Worm (Caenorhabditis elegans) whole organism, mixed stage, embryonic: ENCODE data around the gene sdc-3.

Experiments
- bed-3 ChIP-seq: fragments of 200-800 bp; sonication (Bioruptor generic); optimal IDR thresholded peaks from 3 replicates; lab custom pipeline; 2018; ENCODE audit warnings: mild to moderate bottlenecking, missing genetic modification characterization, moderate library complexity, missing compliant biosample characterization
- blmp-1 ChIP-seq: fragments of 150-350 bp; optimal IDR thresholded peaks from 2 replicates; lab custom pipeline; 2014; ENCODE audit warnings: missing biosample characterization, missing genetic modification characterization
- ceh-39 ChIP-seq: fragments of 150-350 bp; optimal IDR thresholded peaks from 2 replicates; lab custom pipeline; 2014; ENCODE audit warnings: missing biosample characterization, missing genetic modification characterization
- ceh-43 ChIP-seq: fragments of 200-800 bp; sonication (Bioruptor generic); optimal IDR thresholded peaks from 2 replicates; lab custom pipeline; 2018; ENCODE audit warnings: mild to moderate bottlenecking, missing genetic modification characterization, moderate library complexity, missing compliant biosample characterization
- ceh-83 ChIP-seq: fragments of 200-800 bp; sonication (Bioruptor generic); optimal IDR thresholded peaks from 2 replicates; lab custom pipeline; 2018; ENCODE audit warnings: mild to moderate bottlenecking, missing genetic modification characterization, missing compliant biosample characterization
- ces-1 ChIP-seq: fragments of 150-350 bp; optimal IDR thresholded peaks from 2 replicates; lab custom pipeline; 2014; ENCODE audit warnings: missing biosample characterization, missing genetic modification reagents, missing genetic modification characterization
- cnd-1 ChIP-seq: fragments of 200-800 bp; sonication (Bioruptor generic); optimal IDR thresholded peaks from 2 replicates; lab custom pipeline; 2018; ENCODE audit warnings: mild to moderate bottlenecking, missing genetic modification characterization, missing compliant biosample characterization
- drap-1 ChIP-seq: fragments of 200-800 bp; sonication (Bioruptor generic); optimal IDR thresholded peaks from 3 replicates; lab custom pipeline; 2018; ENCODE audit warnings: mild to moderate bottlenecking, missing genetic modification characterization, missing compliant biosample characterization
- elt-1 ChIP-seq: sonication (generic microtip); optimal IDR thresholded peaks from 2 replicates; lab custom pipeline; 2017; ENCODE audit warnings: missing genetic modification characterization, mild to moderate bottlenecking, missing compliant biosample characterization, antibody characterized with exemption, moderate library complexity, borderline replicate concordance; ENCODE audit not compliant: insufficient read depth
- elt-3 ChIP-seq: fragments of 150-350 bp; optimal IDR thresholded peaks from 2 replicates; lab custom pipeline; 2014; ENCODE audit warnings: missing biosample characterization, missing genetic modification characterization
- ham-2 ChIP-seq: fragments of 200-800 bp; sonication (Bioruptor generic); optimal IDR thresholded peaks from 2 replicates; lab custom pipeline; 2018; ENCODE audit warnings: mild to moderate bottlenecking, missing genetic modification characterization, missing compliant biosample characterization
- lin-13 ChIP-seq: fragments of 150-350 bp; optimal IDR thresholded peaks from 2 replicates; lab custom pipeline; 2014; ENCODE audit warnings: missing biosample characterization, missing genetic modification characterization
- lin-32 ChIP-seq: fragments of 200-800 bp; sonication (Bioruptor generic); optimal IDR thresholded peaks from 2 replicates; lab custom pipeline; 2018; ENCODE audit warnings: mild to moderate bottlenecking, missing genetic modification characterization, missing compliant biosample characterization
- lsy-2 ChIP-seq: fragments of 150-350 bp; optimal IDR thresholded peaks from 2 replicates; lab custom pipeline; 2014; ENCODE audit warnings: missing biosample characterization, missing genetic modification characterization
- mab-5 ChIP-seq: fragments of 150-350 bp; optimal IDR thresholded peaks from 2 replicates; lab custom pipeline; 2014; ENCODE audit warnings: missing biosample characterization, missing genetic modification characterization
- mls-2 ChIP-seq: sonication (generic microtip); optimal IDR thresholded peaks from 2 replicates; lab custom pipeline; 2016; ENCODE audit warnings: mild to moderate bottlenecking, missing genetic modification characterization, moderate library complexity, missing compliant biosample characterization
- nhr-12 ChIP-seq: fragments of 150-350 bp; optimal IDR thresholded peaks from 2 replicates; lab custom pipeline; 2014; ENCODE audit warnings: missing biosample characterization, missing genetic modification characterization
- nhr-2 ChIP-seq: fragments of 150-350 bp; optimal IDR thresholded peaks from 2 replicates; lab custom pipeline; 2014; ENCODE audit warnings: missing biosample characterization, missing genetic modification characterization
- nhr-237 ChIP-seq: fragments of 150-350 bp; optimal IDR thresholded peaks from 2 replicates; lab custom pipeline; 2014; ENCODE audit warnings: missing biosample characterization, missing genetic modification characterization
- nhr-28 ChIP-seq: fragments of 150-350 bp; optimal IDR thresholded peaks from 2 replicates; lab custom pipeline; 2014; ENCODE audit warnings: missing biosample characterization, missing genetic modification characterization
- nhr-76 ChIP-seq: sonication (generic microtip); optimal IDR thresholded peaks from 2 replicates; lab custom pipeline; 2017; ENCODE audit warnings: missing biosample characterization, missing genetic modification characterization
- pha-4 ChIP-seq: fragments of 150-350 bp; optimal IDR thresholded peaks from 2 replicates; lab custom pipeline; 2018; ENCODE audit warnings: missing biosample characterization, missing genetic modification reagents, missing genetic modification characterization
- sem-2 ChIP-seq: fragments of 200-800 bp; sonication (Bioruptor generic); optimal IDR thresholded peaks from 2 replicates; lab custom pipeline; 2018; ENCODE audit warnings: mild to moderate bottlenecking, missing genetic modification characterization, missing compliant biosample characterization
- snpc-4 ChIP-seq: fragments of 150-350 bp; optimal IDR thresholded peaks from 2 replicates; lab custom pipeline; 2014; ENCODE audit warnings: missing biosample characterization, missing genetic modification characterization
- tbx-8 ChIP-seq: fragments of 200-800 bp; sonication (Bioruptor generic); optimal IDR thresholded peaks from 2 replicates; lab custom pipeline; 2018; ENCODE audit warnings: mild to moderate bottlenecking, missing genetic modification characterization, moderate library complexity, missing compliant biosample characterization
- unc-120 ChIP-seq: sonication (generic microtip); optimal IDR thresholded peaks from 2 replicates; lab custom pipeline; 2017; ENCODE audit warnings: missing genetic modification characterization, missing compliant biosample characterization; ENCODE audit not compliant: poor library complexity, severe bottlenecking
- unc-39 ChIP-seq: fragments of 150-350 bp; optimal IDR thresholded peaks from 2 replicates; lab custom pipeline; 2014; ENCODE audit warnings: missing biosample characterization, missing genetic modification characterization
- unc-62 ChIP-seq: fragments of 150-350 bp; optimal IDR thresholded peaks from 2 replicates; lab custom pipeline; 2014; ENCODE audit warnings: missing biosample characterization, missing genetic modification reagents, missing genetic modification characterization
- zip-8 ChIP-seq: fragments of 150-350 bp; optimal IDR thresholded peaks from 2 replicates; lab custom pipeline; 2014; ENCODE audit warnings: missing biosample characterization, missing genetic modification characterization

Gene sdc-3

DNA sequence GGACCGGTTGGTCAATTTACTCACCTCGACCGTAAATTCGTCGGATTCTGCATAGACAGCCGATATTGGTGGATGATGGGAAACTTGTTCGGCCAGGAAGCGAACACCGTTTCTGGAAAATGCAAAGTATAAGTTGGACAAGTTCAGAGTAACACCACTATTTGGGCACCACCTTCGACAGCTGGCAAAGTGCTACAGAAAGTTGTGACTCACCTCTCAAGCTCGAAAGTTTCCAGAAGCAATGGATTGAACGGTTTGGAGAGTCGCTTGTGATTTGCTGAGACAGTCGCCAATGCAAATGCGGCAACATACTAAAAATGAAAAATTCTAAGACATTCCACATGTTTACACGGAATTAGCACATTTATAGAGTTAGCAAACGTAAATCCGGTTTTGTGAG lies 34.7 kb downstream of the sdc-3 start:
- TF ChIP-seq zip-8 (no peak), tbx-8 (GFP tag; lab: Kevin White, UChicago) (no peak), lsy-2 (tag; lab: Kevin White, UChicago) (no peak), elt-1 (tag; lab: Kevin White, UChicago) (no peak), bed-3 (GFP tag; lab: Kevin White, UChicago) (no peak), unc-120 (no peak), ces-1 (GFP tag; lab: Kevin White, UChicago) (no peak), nhr-76 (tag; lab: Kevin White, UChicago) (no peak), drap-1 (no peak), ceh-43 (GFP tag; lab: Kevin White, UChicago) (no peak), sem-2 (no peak), mls-2 (tag; lab: Kevin White, UChicago) (no peak), ceh-39 (tag; lab: Kevin White, UChicago) (no peak), ceh-83 (GFP tag; lab: Kevin White, UChicago) (no peak), nhr-237 (tag; lab: Kevin White, UChicago) (no peak), elt-3 (tag; lab: Kevin White, UChicago) (no peak)

DNA sequence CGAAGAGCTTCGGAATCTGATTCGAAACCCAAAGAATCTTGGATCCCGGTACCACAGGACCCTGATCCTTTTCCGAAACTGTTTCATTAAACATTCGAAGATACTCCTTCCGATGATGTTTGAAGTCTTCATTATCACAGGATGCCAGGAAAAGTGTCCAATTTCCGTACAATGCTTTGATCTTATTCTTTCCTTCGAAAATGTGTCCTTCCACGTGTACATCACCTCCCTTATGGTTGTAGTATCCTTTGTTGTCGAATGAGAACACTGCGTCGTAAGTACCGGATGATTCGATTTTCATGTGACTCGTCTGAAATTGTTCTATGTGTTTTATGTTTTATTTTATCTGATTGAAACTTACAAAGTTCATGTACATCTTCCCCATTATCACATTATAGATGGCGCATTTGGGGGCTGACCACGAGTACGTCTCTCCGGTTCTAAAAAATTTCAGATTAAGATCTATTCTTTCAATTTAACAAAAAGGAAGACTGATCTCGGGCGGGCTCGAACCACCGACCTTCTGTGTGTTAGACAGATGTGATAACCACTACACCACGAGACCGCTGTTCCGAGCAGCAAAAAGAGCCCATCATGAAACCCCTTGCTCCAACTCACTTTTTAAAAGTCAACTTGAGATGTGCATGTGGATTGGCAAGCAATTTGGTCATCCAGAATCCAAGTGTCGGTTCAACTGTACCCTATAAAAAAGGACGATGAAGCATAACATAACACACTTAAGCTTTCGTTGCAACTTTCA lies 35.3 kb downstream of the sdc-3 start:
- TF ChIP-seq sem-2 (peak; percentile 10), unc-120 (no peak), cnd-1 (tag; lab: Kevin White, UChicago) (no peak), zip-8 (no peak), lsy-2 (tag; lab: Kevin White, UChicago) (no peak)

ce11 chrV:15011560-15011959 lies 36.4 kb downstream of the sdc-3 start, which contains the start of gene nmr-2:
Gene nmr-2, minus strand, starts transcription at chrV:15011660.
- no peak for TF ChIP-seq snpc-4 (tag; lab: Kevin White, UChicago)
- no peak for TF ChIP-seq nhr-12 (tag; lab: Kevin White, UChicago)
- TF ChIP-seq ceh-43 (GFP tag; lab: Kevin White, UChicago), result no peak
- no peak for TF ChIP-seq cnd-1 (tag; lab: Kevin White, UChicago)
- no peak for TF ChIP-seq elt-3 (tag; lab: Kevin White, UChicago)
- TF ChIP-seq nhr-28 (tag; lab: Kevin White, UChicago), result no peak
- TF ChIP-seq lsy-2 (tag; lab: Kevin White, UChicago), result no peak
- TF ChIP-seq mls-2 (tag; lab: Kevin White, UChicago), result no peak
- TF ChIP-seq lin-32, result no peak
- no peak for TF ChIP-seq ceh-39 (tag; lab: Kevin White, UChicago)
- TF ChIP-seq ces-1 (GFP tag; lab: Kevin White, UChicago), result no peak
- TF ChIP-seq elt-1 (tag; lab: Kevin White, UChicago), result no peak
- TF ChIP-seq unc-39 (tag; lab: Kevin White, UChicago), result no peak
- TF ChIP-seq ham-2 (GFP tag; lab: Kevin White, UChicago), result no peak
- no peak for TF ChIP-seq pha-4 (tag; lab: Kevin White, UChicago)
- no peak for TF ChIP-seq nhr-2
- TF ChIP-seq, all 35 proteins: peak for 0

ce11 chrV:15004800-15005199 lies 43.2 kb downstream of the sdc-3 start, which contains the start of gene hrde-2:
Gene hrde-2, plus strand, starts transcription at chrV:15005100.
- TF ChIP-seq mls-2 (tag; lab: Kevin White, UChicago) (no peak), unc-62 (no peak), pha-4 (tag; lab: Kevin White, UChicago) (no peak), nhr-237 (tag; lab: Kevin White, UChicago) (no peak), ham-2 (GFP tag; lab: Kevin White, UChicago) (no peak), mab-5 (tag; lab: Kevin White, UChicago) (no peak), cnd-1 (tag; lab: Kevin White, UChicago) (no peak), ceh-83 (GFP tag; lab: Kevin White, UChicago) (no peak), zip-8 (no peak), ceh-43 (GFP tag; lab: Kevin White, UChicago) (no peak), lin-13 (tag; lab: Kevin White, UChicago) (no peak), unc-120 (no peak), ces-1 (GFP tag; lab: Kevin White, UChicago) (no peak), blmp-1 (tag; lab: Kevin White, UChicago) (no peak), elt-1 (tag; lab: Kevin White, UChicago) (no peak), nhr-76 (tag; lab: Kevin White, UChicago) (no peak), nhr-28 (tag; lab: Kevin White, UChicago) (no peak), ceh-39 (tag; lab: Kevin White, UChicago) (no peak)
